Worm (Caenorhabditis elegans) whole organism, midembryonic: ENCODE measurements around the gene C32B5.13.
"Not testable (repeated sequence)": the region's sequence is repeated elsewhere in the genome, so short reads cannot be mapped to it uniquely, and the experiment has no call there.

Experiments used
- T22C8.4 ChIP-seq: fragments of 200-800 bp; sonication (Bioruptor generic); IDR thresholded peaks from 2 replicates; pipeline ENCODE4 v1.3.6; 2022; ENCODE audit warnings: missing genetic modification characterization, missing compliant biosample characterization
- cog-1 ChIP-seq: sonication (generic microtip); optimal IDR thresholded peaks from 2 replicates; lab custom pipeline; 2016; ENCODE audit warnings: missing genetic modification characterization, missing compliant biosample characterization
- flt-1 ChIP-seq: fragments of 200-800 bp; sonication (Bioruptor generic); IDR thresholded peaks from 2 replicates; pipeline ENCODE4 v1.3.6; 2022; ENCODE audit warnings: missing genetic modification characterization, missing compliant biosample characterization
- klf-2 ChIP-seq: fragments of 200-800 bp; sonication (Bioruptor generic); conservative IDR thresholded peaks from 2 replicates; pipeline ENCODE4 v1.3.6; 2022; ENCODE audit warnings: missing genetic modification reagents, missing genetic modification characterization, missing compliant biosample characterization
- med-1 ChIP-seq: sonication (generic microtip); optimal IDR thresholded peaks from 2 replicates; lab custom pipeline; 2017; ENCODE audit warnings: missing genetic modification characterization, mild to moderate bottlenecking, missing compliant biosample characterization, antibody characterized with exemption, missing genetic modification reagents; ENCODE audit not compliant: insufficient read depth
- ref-1 ChIP-seq: fragments of 200-800 bp; sonication (Bioruptor generic); conservative IDR thresholded peaks from 2 replicates; pipeline ENCODE4 v1.3.6; 2022; ENCODE audit warnings: missing genetic modification reagents, missing genetic modification characterization, missing compliant biosample characterization
- tab-1 ChIP-seq: fragments of 200-800 bp; sonication (Bioruptor generic); IDR thresholded peaks from 2 replicates; pipeline ENCODE4 v1.3.6; 2022; ENCODE audit warnings: missing genetic modification characterization, missing compliant biosample characterization
- ztf-23 ChIP-seq: fragments of 200-800 bp; sonication (Bioruptor generic); IDR thresholded peaks from 2 replicates; pipeline ENCODE4 v1.3.6; 2022; ENCODE audit warnings: missing genetic modification reagents, missing genetic modification characterization, missing compliant biosample characterization
- ztf-29 ChIP-seq: fragments of 200-800 bp; sonication (Bioruptor generic); IDR thresholded peaks from 2 replicates; pipeline ENCODE4 v1.3.6; 2022; ENCODE audit warnings: missing genetic modification reagents, missing genetic modification characterization, missing compliant biosample characterization

Gene C32B5.13

DNA sequence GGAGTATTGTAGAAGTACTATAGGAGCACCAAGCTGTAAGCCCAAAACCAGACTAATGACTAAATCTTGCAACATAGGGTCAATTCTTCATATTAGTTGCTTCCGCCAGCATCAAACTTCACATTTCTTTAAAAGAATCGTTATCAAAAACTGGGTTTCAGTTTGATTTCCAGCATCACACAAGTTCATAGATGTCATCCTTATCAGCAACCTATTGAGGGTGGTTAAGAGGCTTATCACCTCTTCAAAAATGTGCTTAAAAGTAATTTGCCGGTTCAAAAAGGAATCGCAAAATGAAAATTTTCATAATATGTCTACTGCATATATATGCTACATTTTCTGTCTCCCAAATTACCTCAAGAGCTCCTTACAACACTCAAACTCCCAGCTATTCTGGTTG lies 18.1 kb downstream of the C32B5.13 start, which contains the start of gene clec-43:
Gene clec-43 (plus strand): TSS at position 294 of the 400 bp plus-strand sequence.
- TF ChIP-seq klf-2 (GFP tag; lab: Robert Waterston, UW) (no peak), flt-1 (GFP tag; lab: Robert Waterston, UW) (no peak), cog-1 (tag; lab: Kevin White, UChicago) (no peak), T22C8.4 (GFP tag; lab: Robert Waterston, UW) (no peak), ztf-29 (GFP tag; lab: Robert Waterston, UW) (no peak), ztf-23 (no peak), med-1 (GFP tag; lab: Kevin White, UChicago) (no peak), ref-1 (GFP tag; lab: Robert Waterston, UW) (no peak), tab-1 (no peak)

DNA sequence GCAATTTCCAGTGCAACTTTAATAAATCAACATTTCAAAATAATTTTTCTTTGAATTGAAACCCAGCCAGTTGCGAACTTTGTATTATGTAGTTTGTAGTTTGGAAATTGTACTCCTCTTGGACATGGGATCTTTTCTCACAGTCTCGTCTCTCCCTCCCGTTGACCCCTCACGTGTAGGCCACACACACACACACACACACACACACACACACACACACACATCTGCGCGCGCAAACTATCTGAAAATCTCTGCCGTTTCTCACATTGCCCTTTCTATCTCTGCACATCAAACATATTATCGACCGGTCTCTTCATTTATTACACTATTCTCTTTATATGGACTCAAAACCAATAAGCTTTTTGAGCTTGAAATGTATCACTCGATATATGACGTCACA lies 21.1 kb downstream of the C32B5.13 start, which contains the start of gene fbxc-36:
Gene fbxc-36 (plus strand): TSS at position 205 of the 400 bp plus-strand sequence.
- TF ChIP-seq tab-1: no peak
- TF ChIP-seq med-1 (GFP tag; lab: Kevin White, UChicago): no peak
- no peak for TF ChIP-seq klf-2 (GFP tag; lab: Robert Waterston, UW)
- no peak for TF ChIP-seq cog-1 (tag; lab: Kevin White, UChicago)
- no peak for TF ChIP-seq flt-1 (GFP tag; lab: Robert Waterston, UW)
- no peak for TF ChIP-seq ztf-23
- TF ChIP-seq ref-1 (GFP tag; lab: Robert Waterston, UW): no peak
- no peak for TF ChIP-seq T22C8.4 (GFP tag; lab: Robert Waterston, UW)
- TF ChIP-seq ztf-29 (GFP tag; lab: Robert Waterston, UW): no peak

DNA sequence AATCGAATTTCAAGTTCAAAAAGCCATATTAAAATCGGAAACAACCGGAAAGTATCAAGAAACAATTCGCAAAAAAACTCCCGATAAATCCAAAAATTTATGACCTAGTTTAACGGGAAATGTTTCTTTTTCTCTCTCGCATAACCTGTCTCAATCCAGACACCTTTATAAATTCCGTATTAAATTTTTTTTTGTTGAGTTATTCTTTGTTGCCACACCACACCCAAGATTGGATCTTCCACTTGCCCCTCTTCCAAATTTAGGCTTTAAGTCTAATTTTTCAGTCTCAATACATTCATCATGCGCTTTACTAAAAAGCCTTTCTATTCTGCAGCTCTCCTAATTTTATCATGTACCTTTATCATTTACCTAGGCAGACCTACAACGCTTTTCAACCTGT lies 23.3 kb downstream of the C32B5.13 start, which contains the start of gene R07C3.3:
Gene R07C3.3 (plus strand): TSS at position 301 of the 400 bp plus-strand sequence.
- TF ChIP-seq tab-1 (no peak), ztf-29 (GFP tag; lab: Robert Waterston, UW) (no peak), flt-1 (GFP tag; lab: Robert Waterston, UW) (no peak), T22C8.4 (GFP tag; lab: Robert Waterston, UW) (no peak), med-1 (GFP tag; lab: Kevin White, UChicago) (no peak), cog-1 (tag; lab: Kevin White, UChicago) (no peak), ztf-23 (no peak), ref-1 (GFP tag; lab: Robert Waterston, UW) (no peak), klf-2 (GFP tag; lab: Robert Waterston, UW) (no peak)

DNA sequence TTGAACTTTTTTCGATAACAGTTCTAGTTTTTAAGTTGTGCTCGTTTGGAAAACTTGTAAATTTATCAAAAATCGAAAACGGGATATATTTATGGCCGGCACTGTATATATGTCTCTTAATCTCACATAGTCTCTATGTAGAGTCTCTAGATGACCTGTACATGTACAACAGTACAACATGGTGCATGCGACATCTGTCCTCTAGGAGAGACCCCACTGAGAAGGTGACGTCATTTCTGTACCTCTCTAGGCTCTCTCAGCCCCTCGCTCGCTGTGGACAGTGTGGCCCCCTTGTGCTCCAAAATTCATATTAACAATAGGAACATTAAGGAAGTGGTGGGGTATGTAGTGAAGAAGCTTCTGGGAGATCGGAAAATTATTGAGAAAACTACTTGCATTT lies 24.6 kb downstream of the C32B5.13 start:
- TF ChIP-seq T22C8.4 (GFP tag; lab: Robert Waterston, UW) (no peak), flt-1 (GFP tag; lab: Robert Waterston, UW) (peak; percentile 54; the same call in 1 of the 2 replicates), ztf-29 (GFP tag; lab: Robert Waterston, UW) (no peak)

DNA sequence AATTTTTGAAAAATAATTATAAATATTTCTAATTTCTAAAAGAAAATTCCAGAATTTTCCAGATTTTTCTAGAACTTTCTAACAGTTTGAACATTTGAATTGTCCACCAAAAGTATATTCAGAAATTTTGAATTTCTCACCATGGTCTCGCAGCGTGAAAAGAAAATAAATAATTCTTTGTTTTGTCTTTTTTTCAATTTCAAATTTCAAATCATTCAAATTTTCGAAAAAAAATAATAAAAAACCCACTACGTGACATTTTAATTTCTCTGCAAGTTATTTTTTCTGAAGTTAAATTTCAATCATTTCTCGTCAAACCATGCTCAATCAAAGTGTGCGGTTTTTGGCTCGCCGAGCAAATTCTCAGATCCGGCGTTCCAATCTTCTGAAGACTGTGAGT lies 29.1 kb downstream of the C32B5.13 start, which contains the start of gene acs-15:
Gene acs-15 (plus strand): TSS at position 301 of the 400 bp plus-strand sequence.
- no peak for TF ChIP-seq T22C8.4 (GFP tag; lab: Robert Waterston, UW)
- no peak for TF ChIP-seq ref-1 (GFP tag; lab: Robert Waterston, UW)
- TF ChIP-seq ztf-23: no peak
- TF ChIP-seq tab-1: no peak

DNA sequence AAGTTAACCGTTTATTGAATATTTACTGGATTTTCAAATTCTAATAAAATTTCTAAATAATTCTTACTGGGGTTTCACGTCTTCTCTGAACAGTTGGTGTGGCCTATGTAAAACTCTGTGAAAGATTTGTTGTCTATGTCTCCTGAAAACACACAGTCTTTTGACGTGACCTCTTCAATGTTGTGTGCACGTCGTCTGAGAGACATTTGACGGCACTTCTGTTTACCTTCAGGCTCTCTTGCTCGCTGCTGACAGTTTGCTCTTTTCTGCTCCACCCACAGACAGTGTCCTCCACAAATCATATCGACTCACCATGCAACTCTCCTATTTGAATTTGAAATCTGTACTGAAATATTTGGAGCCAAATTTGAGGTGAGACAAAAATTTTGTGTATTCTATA lies 31.0 kb downstream of the C32B5.13 start, which contains the start of gene fbxc-34:
Gene fbxc-34 (plus strand): TSS at position 301 of the 400 bp plus-strand sequence.
- not testable (repeated sequence) for TF ChIP-seq T22C8.4, ref-1, flt-1 (GFP tag; lab: Robert Waterston, UW)

DNA sequence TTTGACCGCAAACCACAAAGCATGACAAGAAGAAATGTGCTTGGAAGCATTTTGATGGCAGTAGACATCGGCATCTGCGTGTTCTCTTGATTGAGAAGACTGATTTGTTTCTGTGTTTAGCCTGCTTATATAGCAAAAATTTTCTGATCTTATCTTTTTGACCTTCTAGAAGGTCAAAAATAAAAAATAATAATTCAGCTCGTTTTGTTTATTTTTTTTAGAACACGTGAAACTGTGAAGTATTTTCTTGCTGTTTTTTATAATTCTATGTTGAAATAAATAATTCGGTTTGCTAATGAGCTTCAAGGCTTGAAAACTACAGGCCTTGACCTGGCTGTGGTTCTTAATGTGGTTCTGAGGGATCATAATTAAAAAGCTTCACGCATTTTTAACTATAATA lies 34.5 kb downstream of the C32B5.13 start, which contains the start of gene R07C3.13:
Gene R07C3.13 (minus strand): TSS at position 101 of the 400 bp plus-strand sequence.
- TF ChIP-seq klf-2 (GFP tag; lab: Robert Waterston, UW) (no peak), flt-1 (GFP tag; lab: Robert Waterston, UW) (no peak), tab-1 (no peak), T22C8.4 (GFP tag; lab: Robert Waterston, UW) (no peak), med-1 (GFP tag; lab: Kevin White, UChicago) (no peak), ztf-23 (no peak), ref-1 (GFP tag; lab: Robert Waterston, UW) (no peak)

DNA sequence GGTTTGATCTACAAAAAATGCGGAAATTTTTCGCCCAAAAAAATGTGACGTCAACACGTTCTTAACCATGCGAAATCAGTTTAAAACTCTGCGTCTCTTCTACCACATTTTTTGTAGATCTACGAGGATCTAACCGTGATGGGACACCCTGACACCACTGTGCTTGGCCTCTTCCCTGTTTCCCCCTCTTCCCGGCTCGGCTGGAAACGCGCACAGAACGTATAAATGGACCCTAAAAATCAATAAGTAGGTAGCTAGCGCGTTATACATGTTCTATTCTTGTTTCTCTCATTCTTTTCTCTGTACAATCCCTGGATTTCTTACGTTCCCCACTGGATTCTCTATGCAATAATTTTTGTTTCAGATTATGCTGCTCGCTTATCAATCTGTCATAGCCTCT lies 38.3 kb downstream of the C32B5.13 start, which contains the start of gene fbxc-28:
Gene fbxc-28 (plus strand): TSS at position 301 of the 400 bp plus-strand sequence.
- TF ChIP-seq cog-1 (tag; lab: Kevin White, UChicago): no peak
- no peak for TF ChIP-seq T22C8.4 (GFP tag; lab: Robert Waterston, UW)

DNA sequence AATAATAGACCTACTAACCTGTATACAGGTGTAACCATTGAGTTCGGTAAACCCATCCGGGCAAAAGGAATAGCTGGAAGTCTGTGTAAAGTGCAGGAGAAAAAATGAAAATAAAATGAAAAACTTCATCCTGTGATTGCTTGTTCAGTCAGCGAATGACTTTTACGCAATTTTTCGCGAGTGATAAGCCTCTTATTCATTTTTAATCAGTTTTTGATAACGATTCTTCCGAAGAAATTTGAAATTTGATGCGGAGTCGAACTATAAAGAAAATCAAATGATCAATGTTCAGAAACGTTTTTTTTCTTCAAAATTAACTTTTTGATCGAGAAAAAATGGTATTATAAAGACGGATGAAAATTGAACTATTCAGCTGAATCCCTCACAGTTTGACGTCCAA lies 39.1 kb downstream of the C32B5.13 start:
- TF ChIP-seq med-1 (GFP tag; lab: Kevin White, UChicago): no peak
- TF ChIP-seq ref-1 (GFP tag; lab: Robert Waterston, UW): no peak
- TF ChIP-seq T22C8.4 (GFP tag; lab: Robert Waterston, UW): no peak
- TF ChIP-seq flt-1 (GFP tag; lab: Robert Waterston, UW): no peak
- TF ChIP-seq ztf-29 (GFP tag; lab: Robert Waterston, UW): no peak
- TF ChIP-seq klf-2 (GFP tag; lab: Robert Waterston, UW): no peak

DNA sequence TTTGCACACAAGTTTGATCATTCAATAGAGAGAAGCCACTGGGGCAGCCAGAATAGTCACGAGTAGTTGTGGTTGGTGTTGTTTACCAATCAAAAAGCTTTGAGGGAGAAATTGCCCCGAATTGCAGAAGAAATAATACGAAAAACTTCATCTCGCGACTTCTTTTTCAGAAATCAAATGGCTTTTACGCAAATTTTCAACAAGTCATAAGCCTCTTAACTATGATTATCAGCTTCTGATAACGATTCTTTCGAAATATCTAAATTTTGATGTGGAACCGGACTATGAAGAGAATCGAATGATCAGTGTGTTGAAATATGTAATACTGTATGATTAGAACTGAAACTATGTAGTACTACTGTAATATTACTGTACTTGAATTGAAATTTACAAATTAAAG lies 41.5 kb downstream of the C32B5.13 start:
- TF ChIP-seq flt-1 (GFP tag; lab: Robert Waterston, UW): no peak
- TF ChIP-seq ref-1 (GFP tag; lab: Robert Waterston, UW): no peak
- TF ChIP-seq ztf-29 (GFP tag; lab: Robert Waterston, UW): no peak
- TF ChIP-seq T22C8.4 (GFP tag; lab: Robert Waterston, UW): no peak
- TF ChIP-seq med-1 (GFP tag; lab: Kevin White, UChicago): no peak
- TF ChIP-seq cog-1 (tag; lab: Kevin White, UChicago): no peak
